Worm (Caenorhabditis elegans) whole organism, dauer: Measurements from ENCODE around the gene srlf-32.

Experiments used
- unc-62 ChIP-seq: sonication (generic microtip); optimal IDR thresholded peaks from 2 replicates; lab custom pipeline; 2017; ENCODE audit warnings: missing biosample characterization, missing genetic modification reagents, missing genetic modification characterization

srlf-32 gene

ce11 chrIV:11913295-11913940, 12.4 kb upstream of the srlf-32 start:
- no peak for TF ChIP-seq unc-62 (GFP tag; lab: Kevin White, UChicago)

ce11 chrIV:11914260-11914836, 11.5 kb upstream of the srlf-32 start:
- TF ChIP-seq unc-62 (GFP tag; lab: Kevin White, UChicago) = no peak

- TF ChIP-seq unc-62 (GFP tag; lab: Kevin White, UChicago) = no peak
Measured at ce11 chrIV:11914837-11915737, 10.7 kb upstream of the srlf-32 start, which contains the start of gene fat-6. TSS of gene fat-6 (minus strand) at chrIV:11915687.

ce11 chrIV:11915768-11916453, 9.9 kb upstream of the srlf-32 start, which contains the start of gene ZK822.9:
TSS of gene ZK822.9 (plus strand) at chrIV:11915947.
- TF ChIP-seq unc-62 (GFP tag; lab: Kevin White, UChicago) = no peak

ce11 chrIV:11916907-11917306, 8.9 kb upstream of the srlf-32 start, which contains the start of gene ZK822.10:
TSS of gene ZK822.10 (plus strand) at chrIV:11917137.
- no peak for TF ChIP-seq unc-62 (GFP tag; lab: Kevin White, UChicago)

- TF ChIP-seq unc-62 (GFP tag; lab: Kevin White, UChicago) = no peak
Measured at ce11 chrIV:11917886-11918285, 7.9 kb upstream of the srlf-32 start.

- TF ChIP-seq unc-62 (GFP tag; lab: Kevin White, UChicago) = no peak
Measured at ce11 chrIV:11919067-11919466, 6.8 kb upstream of the srlf-32 start.

ce11 chrIV:11922011-11922410, 3.8 kb upstream of the srlf-32 start, which contains the start of gene ZK822.1:
TSS of gene ZK822.1 (minus strand) at chrIV:11922131.
- no peak for TF ChIP-seq unc-62 (GFP tag; lab: Kevin White, UChicago)

- no peak for TF ChIP-seq unc-62 (GFP tag; lab: Kevin White, UChicago)
Measured at ce11 chrIV:11923074-11923473, 2.8 kb upstream of the srlf-32 start, which contains the start of gene srlf-31. TSS of gene srlf-31 (minus strand) at chrIV:11923174.

ce11 chrIV:11924092-11924491, 1.7 kb upstream of the srlf-32 start:
- no peak for TF ChIP-seq unc-62 (GFP tag; lab: Kevin White, UChicago)

- TF ChIP-seq unc-62 (GFP tag; lab: Kevin White, UChicago) = no peak
Measured at ce11 chrIV:11928388-11928787, 2.6 kb downstream of the srlf-32 start.

- TF ChIP-seq unc-62 (GFP tag; lab: Kevin White, UChicago) = no peak
Measured at ce11 chrIV:11930572-11930971, 4.7 kb downstream of the srlf-32 start, which contains the start of gene nhx-9. TSS of gene nhx-9 (plus strand) at chrIV:11930872.

ce11 chrIV:11937087-11937486, 11.3 kb downstream of the srlf-32 start, which contains the start of gene slc-5A12:
TSS of gene slc-5A12 (plus strand) at chrIV:11937419.
- no peak for TF ChIP-seq unc-62 (GFP tag; lab: Kevin White, UChicago)

ce11 chrIV:11938554-11938953, 12.7 kb downstream of the srlf-32 start:
- TF ChIP-seq unc-62 (GFP tag; lab: Kevin White, UChicago) = no peak

ce11 chrIV:11942313-11942712, 16.5 kb downstream of the srlf-32 start, which contains the start of gene ZK829.1:
TSS of gene ZK829.1 (minus strand) at chrIV:11942413.
- TF ChIP-seq unc-62 (GFP tag; lab: Kevin White, UChicago) = no peak
